Fruit fly (Drosophila melanogaster) whole organism: Measurements from ENCODE around the gene CG6321.

Experiments
- CG8478 ChIP-seq: fragments of >200 bp; optimal IDR thresholded peaks from 2 replicates; lab custom pipeline; 2018; ENCODE audit warnings: inconsistent platforms
- Dll ChIP-seq: fragments of >200 bp; optimal IDR thresholded peaks from 2 replicates; lab custom pipeline; 2017
- EcR ChIP-seq, 2 experiments: fragments of >200 bp; optimal IDR thresholded peaks; 2 replicates each; lab custom pipeline; 2017; ENCODE audit warnings: missing biosample characterization in 2 of 2, missing genetic modification characterization in 2 of 2, missing genetic modification reagents in 2 of 2
- pan ChIP-seq: fragments of >200 bp; optimal IDR thresholded peaks from 2 replicates; lab custom pipeline; 2017
- psq ChIP-seq: fragments of >200 bp; optimal IDR thresholded peaks from 2 replicates; lab custom pipeline; 2017
- usp ChIP-seq: fragments of >200 bp; optimal IDR thresholded peaks from 2 replicates; lab custom pipeline; 2017; ENCODE audit warnings: missing biosample characterization, missing genetic modification characterization, mixed read lengths

CG6321 gene

dm6 chr3L:11092610-11092961 is 31.6 kb upstream of the CG6321 start:
- TF ChIP-seq psq (lab: Kevin White, UChicago) (no peak), Dll (lab: Kevin White, UChicago) (no peak), pan (lab: Kevin White, UChicago) (no peak), usp (GFP tag; lab: Kevin White, UChicago) (no peak), CG8478 (lab: Kevin White, UChicago) (no peak), EcR (GFP tag; optimal IDR thresholded peaks at IDR 0.05; lab: Kevin White, UChicago) (no peak)

- TF ChIP-seq EcR (GFP tag; optimal IDR thresholded peaks at IDR 0.05; lab: Kevin White, UChicago) (no peak), usp (GFP tag; lab: Kevin White, UChicago) (no peak), CG8478 (lab: Kevin White, UChicago) (no peak), pan (lab: Kevin White, UChicago) (no peak), Dll (lab: Kevin White, UChicago) (no peak), psq (lab: Kevin White, UChicago) (no peak)
Measured at dm6 chr3L:11091943-11092609, 31.1 kb upstream of the CG6321 start.

- TF ChIP-seq CG8478 (lab: Kevin White, UChicago): no peak
- TF ChIP-seq pan (lab: Kevin White, UChicago): no peak
- TF ChIP-seq Dll (lab: Kevin White, UChicago): no peak
- no peak for TF ChIP-seq psq (lab: Kevin White, UChicago)
- TF ChIP-seq usp (GFP tag; lab: Kevin White, UChicago): no peak
- TF ChIP-seq EcR (GFP tag; optimal IDR thresholded peaks at IDR 0.05; lab: Kevin White, UChicago): no peak
Measured at dm6 chr3L:11089805-11090440, 28.9 kb upstream of the CG6321 start.

- no peak for TF ChIP-seq usp (GFP tag; lab: Kevin White, UChicago)
- no peak for TF ChIP-seq Dll (lab: Kevin White, UChicago)
- no peak for TF ChIP-seq psq (lab: Kevin White, UChicago)
- TF ChIP-seq CG8478 (lab: Kevin White, UChicago): no peak
- TF ChIP-seq EcR (GFP tag; optimal IDR thresholded peaks at IDR 0.05; lab: Kevin White, UChicago): no peak
- TF ChIP-seq pan (lab: Kevin White, UChicago): no peak
Measured at dm6 chr3L:11085810-11086209, 24.8 kb upstream of the CG6321 start.

- TF ChIP-seq usp (GFP tag; lab: Kevin White, UChicago): no peak
- no peak for TF ChIP-seq psq (lab: Kevin White, UChicago)
- no peak for TF ChIP-seq EcR (GFP tag; optimal IDR thresholded peaks at IDR 0.05; lab: Kevin White, UChicago)
- TF ChIP-seq CG8478 (lab: Kevin White, UChicago): no peak
- TF ChIP-seq Dll (lab: Kevin White, UChicago): no peak
- TF ChIP-seq pan (lab: Kevin White, UChicago): no peak
Measured at dm6 chr3L:11084557-11085231, 23.7 kb upstream of the CG6321 start.

dm6 chr3L:11083605-11084004 is 22.6 kb upstream of the CG6321 start:
- TF ChIP-seq pan (lab: Kevin White, UChicago): no peak
- no peak for TF ChIP-seq Dll (lab: Kevin White, UChicago)
- no peak for TF ChIP-seq EcR (GFP tag; optimal IDR thresholded peaks at IDR 0.05; lab: Kevin White, UChicago)
- TF ChIP-seq CG8478 (lab: Kevin White, UChicago): no peak
- no peak for TF ChIP-seq usp (GFP tag; lab: Kevin White, UChicago)

- TF ChIP-seq pan (lab: Kevin White, UChicago): no peak
- TF ChIP-seq EcR (GFP tag; optimal IDR thresholded peaks at IDR 0.05; lab: Kevin White, UChicago): no peak
- TF ChIP-seq psq (lab: Kevin White, UChicago): no peak
- TF ChIP-seq usp (GFP tag; lab: Kevin White, UChicago): no peak
- TF ChIP-seq Dll (lab: Kevin White, UChicago): no peak
- no peak for TF ChIP-seq CG8478 (lab: Kevin White, UChicago)
Measured at dm6 chr3L:11074043-11074853, 13.2 kb upstream of the CG6321 start, which contains the start of the genes Pfdn2 and Noc1. Gene Pfdn2, minus strand, starts transcription at chr3L:11074388. Gene Noc1, plus strand, starts transcription at chr3L:11074769.

- TF ChIP-seq CG8478 (lab: Kevin White, UChicago) (no peak), pan (lab: Kevin White, UChicago) (no peak), Dll (lab: Kevin White, UChicago) (no peak), usp (GFP tag; lab: Kevin White, UChicago) (no peak), EcR (GFP tag; optimal IDR thresholded peaks at IDR 0.05; lab: Kevin White, UChicago) (no peak), psq (lab: Kevin White, UChicago) (no peak)
Measured at dm6 chr3L:11071057-11071456, 10.0 kb upstream of the CG6321 start.

- TF ChIP-seq EcR (GFP tag; optimal IDR thresholded peaks at IDR 0.05; lab: Kevin White, UChicago): no peak
- TF ChIP-seq pan (lab: Kevin White, UChicago): no peak
- no peak for TF ChIP-seq usp (GFP tag; lab: Kevin White, UChicago)
- TF ChIP-seq CG8478 (lab: Kevin White, UChicago): no peak
- TF ChIP-seq psq (lab: Kevin White, UChicago): no peak
- no peak for TF ChIP-seq Dll (lab: Kevin White, UChicago)
Measured at dm6 chr3L:11070372-11070854, 9.4 kb upstream of the CG6321 start, which contains the start of gene Mocs1. Gene Mocs1, plus strand, starts transcription at chr3L:11070526.

- TF ChIP-seq usp (GFP tag; lab: Kevin White, UChicago): no peak
- no peak for TF ChIP-seq psq (lab: Kevin White, UChicago)
- TF ChIP-seq Dll (lab: Kevin White, UChicago): no peak
- TF ChIP-seq CG8478 (lab: Kevin White, UChicago): no peak
- TF ChIP-seq EcR (GFP tag; optimal IDR thresholded peaks at IDR 0.05; lab: Kevin White, UChicago): no peak
- TF ChIP-seq pan (lab: Kevin White, UChicago): no peak
Measured at dm6 chr3L:11069764-11070163, 8.7 kb upstream of the CG6321 start, which contains the start of gene CG6310. Gene CG6310, minus strand, starts transcription at chr3L:11069864.
